In the genomic region with DNA sequence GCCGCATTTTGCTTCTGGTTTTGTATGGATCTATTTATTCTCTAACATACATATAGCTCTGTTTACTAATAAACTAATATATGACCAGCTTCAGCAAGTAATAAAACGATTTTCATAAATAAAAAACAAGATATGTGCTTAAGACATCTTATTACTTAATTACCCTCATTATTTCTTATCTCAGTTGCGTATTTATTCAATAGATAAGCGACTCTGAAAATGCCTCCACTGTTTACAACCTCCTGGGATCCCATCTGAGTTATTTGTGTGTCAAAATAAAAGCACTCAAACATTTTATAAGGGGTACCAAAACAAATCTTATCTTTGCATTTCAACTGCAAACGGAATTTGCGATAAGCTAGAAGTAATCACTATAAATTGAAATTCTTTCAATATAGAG, we compare ENCODE assay signal across 1 fruit fly cellular context.
TF ChIP-seq lines count a peak whose summit lies in the region.

No protein-coding gene starts in this region.

TF ChIP-seq in whole organism, embryonic, 481 proteins besides CTCF, POLR2A, EP300 and RAD21 (continued from another document and continues in another):
- TF ChIP-seq CG32767 (GFP tag; IDR thresholded peaks at IDR 0.05; lab: Robert Waterston, UW) = no peak
- peak in 1 of 2 experiments; percentile 88 for TF ChIP-seq Hr78 (GFP tag; optimal IDR thresholded peaks at IDR 0.05; lab: Kevin White, UChicago)
- no peak for TF ChIP-seq NFAT (GFP tag; IDR thresholded peaks at IDR 0.05; lab: Robert Waterston, UW)
- no peak for TF ChIP-seq sr (GFP tag; IDR thresholded peaks at IDR 0.05; lab: Robert Waterston, UW)
- no peak for TF ChIP-seq NC2α (GFP tag; optimal IDR thresholded peaks at IDR 0.05; lab: Kevin White, UChicago)
- TF ChIP-seq tna (GFP tag; IDR thresholded peaks at IDR 0.05; lab: Robert Waterston, UW; ENCODE audit: partially characterized antibody) = no peak
- no peak for TF ChIP-seq CG31441 (GFP tag; IDR thresholded peaks at IDR 0.05; lab: Robert Waterston, UW)
- peak; percentile 59 for TF ChIP-seq GATAe (GFP tag; conservative IDR thresholded peaks at IDR 0.05; lab: Robert Waterston, UW)
- no peak for TF ChIP-seq lov (optimal IDR thresholded peaks at IDR 0.05; lab: Kevin White, UChicago)
- TF ChIP-seq lov (GFP tag; IDR thresholded peaks at IDR 0.05; lab: Robert Waterston, UW) = no peak
- TF ChIP-seq Dip3 (GFP tag; optimal IDR thresholded peaks at IDR 0.05; lab: Kevin White, UChicago) = no peak
- no peak for TF ChIP-seq CG9817 (tag; optimal IDR thresholded peaks at IDR 0.05; lab: Kevin White, UChicago)
- TF ChIP-seq CG5180 (GFP tag; optimal IDR thresholded peaks at IDR 0.05; lab: Kevin White, UChicago) = no peak
- TF ChIP-seq shn (GFP tag; optimal IDR thresholded peaks at IDR 0.05; lab: Kevin White, UChicago) = no peak
- no peak for TF ChIP-seq sc (optimal IDR thresholded peaks at IDR 0.05; lab: Kevin White, UChicago)
- TF ChIP-seq sc (GFP tag; optimal IDR thresholded peaks at IDR 0.05; lab: Kevin White, UChicago) = no peak
- TF ChIP-seq CG3163 (GFP tag; optimal IDR thresholded peaks at IDR 0.05; lab: Kevin White, UChicago) = no peak
- TF ChIP-seq Fer1 (GFP tag; optimal IDR thresholded peaks at IDR 0.05; lab: Kevin White, UChicago) = peak; percentile 54
- TF ChIP-seq CG8924 (tag; optimal IDR thresholded peaks at IDR 0.05; lab: Kevin White, UChicago) = peak; percentile 20
- no peak for TF ChIP-seq Neu2 (GFP tag; optimal IDR thresholded peaks at IDR 0.05; lab: Kevin White, UChicago; ENCODE audit: borderline replicate concordance)
- no peak for TF ChIP-seq C15 (GFP tag; IDR thresholded peaks at IDR 0.05; lab: Robert Waterston, UW)
- TF ChIP-seq CG18599 (GFP tag; optimal IDR thresholded peaks at IDR 0.05; lab: Kevin White, UChicago) = peak; percentile 36
- TF ChIP-seq CG4820 (GFP tag; optimal IDR thresholded peaks at IDR 0.05; lab: Kevin White, UChicago) = no peak
- no peak for TF ChIP-seq mld (GFP tag; IDR thresholded peaks at IDR 0.05; lab: Robert Waterston, UW; ENCODE audit: partially characterized antibody)
- TF ChIP-seq CG8281 (tag; optimal IDR thresholded peaks at IDR 0.05; lab: Kevin White, UChicago) = peak; percentile 8
- peak; percentile 40; the same call in 1 of the 2 replicates for TF ChIP-seq CG14014 (GFP tag; IDR thresholded peaks at IDR 0.05; lab: Robert Waterston, UW)
- no peak for TF ChIP-seq Oaz (GFP tag; IDR thresholded peaks at IDR 0.05; lab: Robert Waterston, UW)
- no peak for TF ChIP-seq ems (GFP tag; optimal IDR thresholded peaks at IDR 0.05; lab: Kevin White, UChicago)
- TF ChIP-seq Chrac-16 (GFP tag; optimal IDR thresholded peaks at IDR 0.05; lab: Kevin White, UChicago) = no peak
- TF ChIP-seq sug (tag; optimal IDR thresholded peaks at IDR 0.05; lab: Kevin White, UChicago) = peak; percentile 83
- peak; percentile 30 for TF ChIP-seq Hey (tag; optimal IDR thresholded peaks at IDR 0.05; lab: Kevin White, UChicago)
- no peak for TF ChIP-seq trem (tag; optimal IDR thresholded peaks at IDR 0.05; lab: Kevin White, UChicago)
- TF ChIP-seq nom (GFP tag; optimal IDR thresholded peaks at IDR 0.05; lab: Kevin White, UChicago) = no peak
- no peak for TF ChIP-seq cwo (GFP tag; optimal IDR thresholded peaks at IDR 0.05; lab: Kevin White, UChicago)
- peak; percentile 37 for TF ChIP-seq CrebB (tag; optimal IDR thresholded peaks at IDR 0.05; lab: Kevin White, UChicago)
- TF ChIP-seq peb (GFP tag; IDR thresholded peaks at IDR 0.05; lab: Robert Waterston, UW) = no peak
- peak; percentile 15 for TF ChIP-seq ATbp (GFP tag; optimal IDR thresholded peaks at IDR 0.05; lab: Kevin White, UChicago)
- TF ChIP-seq nmo (GFP tag; optimal IDR thresholded peaks at IDR 0.05; lab: Kevin White, UChicago) = no peak
- TF ChIP-seq lbe (GFP tag; optimal IDR thresholded peaks at IDR 0.05; lab: Kevin White, UChicago) = peak; percentile 34
- TF ChIP-seq HmgZ (tag; optimal IDR thresholded peaks at IDR 0.05; lab: Kevin White, UChicago) = peak; percentile 14
- no peak for TF ChIP-seq CG3838 (GFP tag; optimal IDR thresholded peaks at IDR 0.05; lab: Kevin White, UChicago)
- peak; percentile 70 for TF ChIP-seq CG17568 (GFP tag; optimal IDR thresholded peaks at IDR 0.05; lab: Kevin White, UChicago)
- TF ChIP-seq tap (tag; optimal IDR thresholded peaks at IDR 0.05; lab: Kevin White, UChicago) = peak; percentile 13
- TF ChIP-seq pfk (GFP tag; optimal IDR thresholded peaks at IDR 0.05; lab: Kevin White, UChicago) = peak; percentile 16
- TF ChIP-seq kay (GFP tag; optimal IDR thresholded peaks at IDR 0.05; lab: Kevin White, UChicago) = no peak
- peak; percentile 32 for TF ChIP-seq CG15514 (GFP tag; optimal IDR thresholded peaks at IDR 0.05; lab: Kevin White, UChicago)
- TF ChIP-seq caup (GFP tag; optimal IDR thresholded peaks at IDR 0.05; lab: Kevin White, UChicago; ENCODE audit: severe bottlenecking) = no peak
- no peak for TF ChIP-seq Dad (GFP tag; optimal IDR thresholded peaks at IDR 0.05; lab: Kevin White, UChicago)
- TF ChIP-seq trh (GFP tag; optimal IDR thresholded peaks at IDR 0.05; lab: Kevin White, UChicago) = no peak
- TF ChIP-seq CG17385 (GFP tag; optimal IDR thresholded peaks at IDR 0.05; lab: Kevin White, UChicago) = peak; percentile 9
- no peak for TF ChIP-seq CG17328 (GFP tag; IDR thresholded peaks at IDR 0.05; lab: Robert Waterston, UW)
- no peak for TF ChIP-seq CG8944 (GFP tag; optimal IDR thresholded peaks at IDR 0.05; lab: Kevin White, UChicago)
- TF ChIP-seq CG10147 (GFP tag; optimal IDR thresholded peaks at IDR 0.05; lab: Kevin White, UChicago) = peak; percentile 28
- no peak for TF ChIP-seq Asciz (GFP tag; optimal IDR thresholded peaks at IDR 0.05; lab: Kevin White, UChicago)
- TF ChIP-seq usp (GFP tag; optimal IDR thresholded peaks at IDR 0.05; lab: Kevin White, UChicago) = no peak
- TF ChIP-seq CG16863 (GFP tag; optimal IDR thresholded peaks at IDR 0.05; lab: Kevin White, UChicago) = no peak
- TF ChIP-seq CG13775 (GFP tag; optimal IDR thresholded peaks at IDR 0.05; lab: Kevin White, UChicago) = no peak
- TF ChIP-seq fd3F (GFP tag; optimal IDR thresholded peaks at IDR 0.05; lab: Kevin White, UChicago) = peak; percentile 1
- no peak for TF ChIP-seq CG10209 (GFP tag; optimal IDR thresholded peaks at IDR 0.05; lab: Kevin White, UChicago)
- TF ChIP-seq stc (GFP tag; IDR thresholded peaks at IDR 0.05; lab: Robert Waterston, UW) = no peak
- TF ChIP-seq Mad (GFP tag; optimal IDR thresholded peaks at IDR 0.05; lab: Kevin White, UChicago) = no peak
- no peak for TF ChIP-seq wor (GFP tag; IDR thresholded peaks at IDR 0.05; lab: Robert Waterston, UW)
- no peak for TF ChIP-seq Xbp1 (GFP tag; optimal IDR thresholded peaks at IDR 0.05; lab: Kevin White, UChicago)
- no peak for TF ChIP-seq Stat92E (GFP tag; optimal IDR thresholded peaks at IDR 0.05; lab: Kevin White, UChicago)
- TF ChIP-seq zen (tag; optimal IDR thresholded peaks at IDR 0.05; lab: Kevin White, UChicago) = no peak
- peak; percentile 4 for TF ChIP-seq kah (GFP tag; optimal IDR thresholded peaks at IDR 0.05; lab: Kevin White, UChicago)
- peak; percentile 97 for TF ChIP-seq exex (tag; optimal IDR thresholded peaks at IDR 0.05; lab: Kevin White, UChicago)
- TF ChIP-seq CG11504 (tag; optimal IDR thresholded peaks at IDR 0.05; lab: Kevin White, UChicago) = no peak
- TF ChIP-seq CG17361 (GFP tag; IDR thresholded peaks at IDR 0.05; lab: Robert Waterston, UW) = no peak
- TF ChIP-seq Dfd (GFP tag; optimal IDR thresholded peaks at IDR 0.05; lab: Kevin White, UChicago) = no peak
- no peak for TF ChIP-seq CG33213 (GFP tag; optimal IDR thresholded peaks at IDR 0.05; lab: Kevin White, UChicago)
- TF ChIP-seq CG15269 (tag; optimal IDR thresholded peaks at IDR 0.05; lab: Kevin White, UChicago) = peak; percentile 48
- no peak for TF ChIP-seq Atf-2 (GFP tag; optimal IDR thresholded peaks at IDR 0.05; lab: Kevin White, UChicago)
- no peak for TF ChIP-seq CG18619 (GFP tag; optimal IDR thresholded peaks at IDR 0.05; lab: Kevin White, UChicago)
- TF ChIP-seq CG12071 (GFP tag; optimal IDR thresholded peaks at IDR 0.05; lab: Kevin White, UChicago) = peak; percentile 28
- no peak for TF ChIP-seq D19A (tag; optimal IDR thresholded peaks at IDR 0.05; lab: Kevin White, UChicago)
- no peak for TF ChIP-seq Gug (GFP tag; IDR thresholded peaks at IDR 0.05; lab: Robert Waterston, UW)
- no peak for TF ChIP-seq Ssrp (tag; optimal IDR thresholded peaks at IDR 0.05; lab: Kevin White, UChicago)
- peak; percentile 86 for TF ChIP-seq CG13894 (tag; optimal IDR thresholded peaks at IDR 0.05; lab: Kevin White, UChicago)
- TF ChIP-seq CG17802 (tag; optimal IDR thresholded peaks at IDR 0.05; lab: Kevin White, UChicago) = no peak
- no peak for TF ChIP-seq CG10321 (GFP tag; IDR thresholded peaks at IDR 0.05; lab: Robert Waterston, UW)
- TF ChIP-seq ab (GFP tag; optimal IDR thresholded peaks at IDR 0.05; lab: Kevin White, UChicago) = no peak
- TF ChIP-seq Lim3 (GFP tag; IDR thresholded peaks at IDR 0.05; lab: Robert Waterston, UW) = no peak
- TF ChIP-seq HLHmδ (GFP tag; optimal IDR thresholded peaks at IDR 0.05; lab: Kevin White, UChicago) = no peak
- TF ChIP-seq dysf (GFP tag; IDR thresholded peaks at IDR 0.05; lab: Robert Waterston, UW) = no peak
- no peak for TF ChIP-seq CG12769 (tag; optimal IDR thresholded peaks at IDR 0.05; lab: Kevin White, UChicago)
- peak; percentile 61 for TF ChIP-seq Hmr (GFP tag; optimal IDR thresholded peaks at IDR 0.05; lab: Kevin White, UChicago)
- TF ChIP-seq gcm (GFP tag; optimal IDR thresholded peaks at IDR 0.05; lab: Kevin White, UChicago) = peak; percentile 40
- no peak for TF ChIP-seq fd96Cb (tag; optimal IDR thresholded peaks at IDR 0.05; lab: Kevin White, UChicago)
- no peak for TF ChIP-seq phol (tag; optimal IDR thresholded peaks at IDR 0.05; lab: Kevin White, UChicago)
- peak; percentile 51 for TF ChIP-seq CG6765 (GFP tag; optimal IDR thresholded peaks at IDR 0.05; lab: Kevin White, UChicago)
- no peak for TF ChIP-seq pum (GFP tag; optimal IDR thresholded peaks at IDR 0.05; lab: Kevin White, UChicago)
- TF ChIP-seq CG10274 (GFP tag; optimal IDR thresholded peaks at IDR 0.05; lab: Kevin White, UChicago) = no peak
- TF ChIP-seq CG1024 (GFP tag; IDR thresholded peaks at IDR 0.05; lab: Robert Waterston, UW) = no peak
- TF ChIP-seq Oli (tag; optimal IDR thresholded peaks at IDR 0.05; lab: Kevin White, UChicago) = peak; percentile 7
- TF ChIP-seq lola (GFP tag; optimal IDR thresholded peaks at IDR 0.05; lab: Kevin White, UChicago) = no peak
- no peak for TF ChIP-seq ssp (GFP tag; IDR thresholded peaks at IDR 0.05; lab: Robert Waterston, UW)
- TF ChIP-seq NfI (GFP tag; optimal IDR thresholded peaks at IDR 0.05; lab: Kevin White, UChicago) = no peak
- no peak for TF ChIP-seq MESR4 (GFP tag; optimal IDR thresholded peaks at IDR 0.05; lab: Kevin White, UChicago)
- TF ChIP-seq CG31224 (GFP tag; IDR thresholded peaks at IDR 0.05; lab: Robert Waterston, UW) = peak; percentile 89
- peak; percentile 48; the same call in 1 of the 3 replicates for TF ChIP-seq z (GFP tag; IDR thresholded peaks at IDR 0.05; lab: Robert Waterston, UW)
- TF ChIP-seq ase (GFP tag; IDR thresholded peaks at IDR 0.05; lab: Robert Waterston, UW) = no peak
- no peak for TF ChIP-seq gt (GFP tag; IDR thresholded peaks at IDR 0.05; lab: Robert Waterston, UW)
- TF ChIP-seq Pdp1 (GFP tag; optimal IDR thresholded peaks at IDR 0.05; lab: Kevin White, UChicago) = peak in 1 of 2 experiments; percentile 19
- no peak for TF ChIP-seq H15 (GFP tag; IDR thresholded peaks at IDR 0.05; lab: Robert Waterston, UW)
- peak; percentile 27 for TF ChIP-seq CG6813 (GFP tag; optimal IDR thresholded peaks at IDR 0.05; lab: Kevin White, UChicago)
- no peak for TF ChIP-seq CG12104 (GFP tag; optimal IDR thresholded peaks at IDR 0.05; lab: Kevin White, UChicago)
- no peak for TF ChIP-seq en (GFP tag; optimal IDR thresholded peaks at IDR 0.05; lab: Kevin White, UChicago)
- no peak for TF ChIP-seq CG14965 (GFP tag; optimal IDR thresholded peaks at IDR 0.05; lab: Kevin White, UChicago; ENCODE audit: borderline replicate concordance)
- TF ChIP-seq schlank (tag; optimal IDR thresholded peaks at IDR 0.05; lab: Kevin White, UChicago) = peak; percentile 10
- TF ChIP-seq cas (GFP tag; IDR thresholded peaks at IDR 0.05; lab: Robert Waterston, UW) = no peak
- no peak for TF ChIP-seq CG4707 (GFP tag; optimal IDR thresholded peaks at IDR 0.05; lab: Kevin White, UChicago)
- TF ChIP-seq slou (GFP tag; optimal IDR thresholded peaks at IDR 0.05; lab: Kevin White, UChicago) = no peak
- TF ChIP-seq Hsf (GFP tag; optimal IDR thresholded peaks at IDR 0.05; lab: Kevin White, UChicago) = no peak
- no peak for TF ChIP-seq aop (GFP tag; IDR thresholded peaks at IDR 0.05; lab: Robert Waterston, UW)
- peak; percentile 32 for TF ChIP-seq CG12299 (tag; optimal IDR thresholded peaks at IDR 0.05; lab: Kevin White, UChicago)
- no peak for TF ChIP-seq ac (GFP tag; optimal IDR thresholded peaks at IDR 0.05; lab: Kevin White, UChicago)
- TF ChIP-seq CG15601 (tag; optimal IDR thresholded peaks at IDR 0.05; lab: Kevin White, UChicago) = peak; percentile 12
- peak; percentile 36 for TF ChIP-seq Nf-YB (GFP tag; optimal IDR thresholded peaks at IDR 0.05; lab: Kevin White, UChicago)
- TF ChIP-seq Hr39 (optimal IDR thresholded peaks at IDR 0.05; lab: Kevin White, UChicago) = no peak
- no peak for TF ChIP-seq CG1602 (GFP tag; optimal IDR thresholded peaks at IDR 0.05; lab: Kevin White, UChicago)
- no peak for TF ChIP-seq cad (GFP tag; optimal IDR thresholded peaks at IDR 0.05; lab: Kevin White, UChicago)
- no peak for TF ChIP-seq CG16779 (GFP tag; IDR thresholded peaks at IDR 0.05; lab: Robert Waterston, UW)
- TF ChIP-seq CG11696 (GFP tag; IDR thresholded peaks at IDR 0.05; lab: Robert Waterston, UW) = no peak
- TF ChIP-seq CG10543 (GFP tag; optimal IDR thresholded peaks at IDR 0.05; lab: Kevin White, UChicago) = peak; percentile 52
- no peak for TF ChIP-seq CHES-1-like (GFP tag; optimal IDR thresholded peaks at IDR 0.05; lab: Kevin White, UChicago)
- no peak for TF ChIP-seq CG7556 (GFP tag; optimal IDR thresholded peaks at IDR 0.05; lab: Kevin White, UChicago)
- peak; percentile 29 for TF ChIP-seq Med (GFP tag; lab: Kevin White, UChicago)
- no peak for TF ChIP-seq CG17829 (tag; optimal IDR thresholded peaks at IDR 0.05; lab: Kevin White, UChicago)
- TF ChIP-seq CG2202 (tag; optimal IDR thresholded peaks at IDR 0.05; lab: Kevin White, UChicago) = no peak
- peak; percentile 14 for TF ChIP-seq CG17359 (tag; optimal IDR thresholded peaks at IDR 0.05; lab: Kevin White, UChicago)
- TF ChIP-seq cg (GFP tag; optimal IDR thresholded peaks at IDR 0.05; lab: Kevin White, UChicago) = no peak
- no peak for TF ChIP-seq pan (optimal IDR thresholded peaks at IDR 0.05; lab: Kevin White, UChicago)
- no peak for TF ChIP-seq pan (GFP tag; optimal IDR thresholded peaks at IDR 0.05 in 1 of 2, IDR thresholded peaks at IDR 0.05 in 1 of 2)
